Worm (Caenorhabditis elegans) whole organism, late embryonic: ENCODE data around the gene bli-1.
A peak's percentile ranks its signal among the peaks of the same experiment; 100 is the strongest.

Source experiments
- F13H6.1 ChIP-seq: sonication (generic microtip); optimal IDR thresholded peaks from 2 replicates; lab custom pipeline; 2016; ENCODE audit warnings: missing genetic modification characterization, missing compliant biosample characterization
- K09A11.1 ChIP-seq: sonication (generic microtip); optimal IDR thresholded peaks from 2 replicates; lab custom pipeline; 2017; ENCODE audit warnings: antibody characterized with exemption, mild to moderate bottlenecking, missing genetic modification characterization, missing compliant biosample characterization; ENCODE audit not compliant: insufficient read depth
- T23F11.4 ChIP-seq: fragments of 200-800 bp; sonication (Bioruptor generic); optimal IDR thresholded peaks from 2 replicates; lab custom pipeline; 2018; ENCODE audit warnings: mild to moderate bottlenecking, missing genetic modification characterization, missing compliant biosample characterization
- ahr-1 ChIP-seq: sonication (generic microtip); optimal IDR thresholded peaks from 2 replicates; lab custom pipeline; 2016; ENCODE audit warnings: missing genetic modification characterization, missing compliant biosample characterization
- ama-1 ChIP-seq: fragments of 150-350 bp; optimal IDR thresholded peaks from 2 replicates; lab custom pipeline; 2014
- ceh-14 ChIP-seq: sonication (generic microtip); optimal IDR thresholded peaks from 2 replicates; lab custom pipeline; 2016; ENCODE audit warnings: missing genotype, missing genetic modification characterization, missing compliant biosample characterization
- ceh-2 ChIP-seq: sonication (generic microtip); optimal IDR thresholded peaks from 2 replicates; lab custom pipeline; 2016; ENCODE audit warnings: missing genotype, missing genetic modification characterization, missing compliant biosample characterization
- ceh-30 ChIP-seq: fragments of 150-350 bp; optimal IDR thresholded peaks from 2 replicates; lab custom pipeline; 2014; ENCODE audit warnings: missing biosample characterization, missing genetic modification characterization
- ceh-31 ChIP-seq: sonication (generic microtip); optimal IDR thresholded peaks from 2 replicates; lab custom pipeline; 2016; ENCODE audit warnings: missing genetic modification characterization, missing compliant biosample characterization
- ceh-45 ChIP-seq: fragments of 200-800 bp; sonication (Bioruptor generic); IDR thresholded peaks from 2 replicates; pipeline ENCODE4 v1.3.6; 2022; ENCODE audit warnings: missing genetic modification reagents, missing genetic modification characterization, missing compliant biosample characterization
- ceh-48 ChIP-seq: sonication (generic microtip); optimal IDR thresholded peaks from 2 replicates; lab custom pipeline; 2016; ENCODE audit warnings: missing genetic modification characterization, inconsistent platforms, missing compliant biosample characterization
- ceh-6 ChIP-seq: fragments of 200-800 bp; sonication (Bioruptor generic); optimal IDR thresholded peaks from 2 replicates; lab custom pipeline; 2018; ENCODE audit warnings: mild to moderate bottlenecking, missing genetic modification characterization, missing compliant biosample characterization
- dve-1 ChIP-seq: sonication (generic microtip); optimal IDR thresholded peaks from 2 replicates; lab custom pipeline; 2017; ENCODE audit warnings: antibody characterized with exemption, mild to moderate bottlenecking, missing genetic modification characterization, missing compliant biosample characterization
- elt-4 ChIP-seq: sonication (generic microtip); optimal IDR thresholded peaks from 2 replicates; lab custom pipeline; 2016; ENCODE audit warnings: missing genetic modification characterization, missing compliant biosample characterization
- ets-4 ChIP-seq: sonication (generic microtip); optimal IDR thresholded peaks from 2 replicates; lab custom pipeline; 2016; ENCODE audit warnings: missing genetic modification characterization, missing compliant biosample characterization
- fax-1 ChIP-seq: sonication (generic microtip); optimal IDR thresholded peaks from 2 replicates; lab custom pipeline; 2016; ENCODE audit warnings: missing genotype, missing genetic modification characterization, missing compliant biosample characterization
- fkh-6 ChIP-seq: sonication (generic microtip); optimal IDR thresholded peaks from 2 replicates; lab custom pipeline; 2016; ENCODE audit warnings: missing genetic modification characterization, missing compliant biosample characterization
- gmeb-2 ChIP-seq: sonication (generic microtip); optimal IDR thresholded peaks from 2 replicates; lab custom pipeline; 2016; ENCODE audit warnings: missing genetic modification characterization, inconsistent platforms, missing compliant biosample characterization
- hlh-13 ChIP-seq: fragments of 200-800 bp; sonication (Bioruptor generic); optimal IDR thresholded peaks from 2 replicates; lab custom pipeline; 2018; ENCODE audit warnings: mild to moderate bottlenecking, missing genetic modification characterization, missing compliant biosample characterization
- hlh-15 ChIP-seq: sonication (generic microtip); optimal IDR thresholded peaks from 2 replicates; lab custom pipeline; 2016; ENCODE audit warnings: missing genetic modification characterization, missing compliant biosample characterization
- hlh-8 ChIP-seq: sonication (generic microtip); optimal IDR thresholded peaks from 2 replicates; lab custom pipeline; 2016; ENCODE audit warnings: missing genotype, missing genetic modification characterization, missing compliant biosample characterization
- lim-6 ChIP-seq: sonication (generic microtip); optimal IDR thresholded peaks from 2 replicates; lab custom pipeline; 2016; ENCODE audit warnings: missing genetic modification characterization, missing compliant biosample characterization
- nfya-1 ChIP-seq: sonication (generic microtip); optimal IDR thresholded peaks from 2 replicates; lab custom pipeline; 2017; ENCODE audit warnings: missing genetic modification characterization, mild to moderate bottlenecking, missing compliant biosample characterization, antibody characterized with exemption, moderate library complexity
- nhr-11 ChIP-seq: fragments of 150-350 bp; optimal IDR thresholded peaks from 2 replicates; lab custom pipeline; 2014; ENCODE audit warnings: missing biosample characterization, missing genetic modification characterization
- nhr-232 ChIP-seq: sonication (generic microtip); optimal IDR thresholded peaks from 2 replicates; lab custom pipeline; 2016; ENCODE audit warnings: missing genetic modification characterization, missing compliant biosample characterization
- pax-1 ChIP-seq: fragments of 150-350 bp; optimal IDR thresholded peaks from 2 replicates; lab custom pipeline; 2014; ENCODE audit warnings: missing biosample characterization, missing genetic modification characterization
- pha-4 ChIP-seq: fragments of 150-350 bp; optimal IDR thresholded peaks from 2 replicates; lab custom pipeline; 2018; ENCODE audit warnings: missing biosample characterization, missing genetic modification reagents, missing genetic modification characterization
- pros-1 ChIP-seq: fragments of 150-350 bp; optimal IDR thresholded peaks from 2 replicates; lab custom pipeline; 2014; ENCODE audit warnings: missing biosample characterization, missing genetic modification reagents, missing genetic modification characterization
- ref-2 ChIP-seq: sonication (generic microtip); optimal IDR thresholded peaks from 2 replicates; lab custom pipeline; 2016; ENCODE audit warnings: missing genetic modification characterization, missing compliant biosample characterization
- rnt-1 ChIP-seq: sonication (generic microtip); optimal IDR thresholded peaks from 2 replicates; lab custom pipeline; 2016; ENCODE audit warnings: missing genetic modification characterization, missing compliant biosample characterization
- sdc-2 ChIP-seq: sonication (generic microtip); optimal IDR thresholded peaks from 2 replicates; lab custom pipeline; 2016; ENCODE audit warnings: missing genotype, missing genetic modification characterization, missing compliant biosample characterization
- sox-2 ChIP-seq: fragments of 200-800 bp; sonication (Bioruptor generic); IDR thresholded peaks from 2 replicates; pipeline ENCODE4 v1.3.6; 2022; ENCODE audit warnings: missing genetic modification reagents, missing genetic modification characterization, missing compliant biosample characterization
- ttx-3 ChIP-seq: sonication (generic microtip); optimal IDR thresholded peaks from 2 replicates; lab custom pipeline; 2016; ENCODE audit warnings: missing genetic modification reagents, missing genetic modification characterization, missing compliant biosample characterization
- unc-3 ChIP-seq, 2 experiments: fragments of 200-800 bp in 1 of 2; sonication (Bioruptor generic) in 1 of 2; sonication (generic microtip) in 1 of 2; conservative IDR thresholded peaks in 1 of 2; optimal IDR thresholded peaks in 1 of 2; 2 replicates each; pipeline versions ENCODE4 v1.3.6 to Lab custom; 2016 to 2022; ENCODE audit warnings: missing compliant biosample characterization in 2 of 2, missing genetic modification characterization in 2 of 2, missing genetic modification reagents in 1 of 2
- unc-42 ChIP-seq: sonication (generic microtip); optimal IDR thresholded peaks from 2 replicates; lab custom pipeline; 2016; ENCODE audit warnings: missing genotype, missing genetic modification characterization, missing compliant biosample characterization
- unc-55 ChIP-seq: sonication (generic microtip); optimal IDR thresholded peaks from 2 replicates; lab custom pipeline; 2017; ENCODE audit warnings: missing biosample characterization, missing genetic modification reagents, missing genetic modification characterization
- unc-86 ChIP-seq: sonication (generic microtip); optimal IDR thresholded peaks from 2 replicates; lab custom pipeline; 2016; ENCODE audit warnings: missing genetic modification characterization, missing compliant biosample characterization
- ztf-16 ChIP-seq: sonication (generic microtip); optimal IDR thresholded peaks from 2 replicates; lab custom pipeline; 2017; ENCODE audit warnings: missing genetic modification characterization, missing compliant biosample characterization

Gene bli-1

ce11 chrII:10661448-10662064 is 47.2 kb upstream of the bli-1 start:
- TF ChIP-seq ztf-16 (tag; lab: Kevin White, UChicago): no peak
- no peak for TF ChIP-seq fkh-6 (tag; lab: Kevin White, UChicago)
- no peak for TF ChIP-seq nhr-232 (tag; lab: Kevin White, UChicago)
- TF ChIP-seq ceh-45 (GFP tag; lab: Robert Waterston, UW): no peak
- TF ChIP-seq T23F11.4 (GFP tag; lab: Kevin White, UChicago): no peak
- no peak for TF ChIP-seq hlh-13
- no peak for TF ChIP-seq ceh-30 (tag; lab: Kevin White, UChicago)
- TF ChIP-seq pros-1: no peak
- TF ChIP-seq ahr-1 (tag; lab: Kevin White, UChicago): no peak
- TF ChIP-seq gmeb-2: no peak
- TF ChIP-seq dve-1 (tag; lab: Kevin White, UChicago): no peak
- no peak for TF ChIP-seq ceh-14 (tag; lab: Kevin White, UChicago)
- TF ChIP-seq unc-3 (GFP tag; conservative IDR thresholded peaks at IDR 0.05; lab: Robert Waterston, UW): no peak
- no peak for TF ChIP-seq unc-3 (tag; optimal IDR thresholded peaks at IDR 0.05; lab: Kevin White, UChicago)
- TF ChIP-seq nfya-1 (tag; lab: Kevin White, UChicago): no peak
- TF ChIP-seq ets-4 (tag; lab: Kevin White, UChicago): no peak
- no peak for TF ChIP-seq F13H6.1
- TF ChIP-seq pha-4 (tag; lab: Kevin White, UChicago): no peak
- TF ChIP-seq, all 69 proteins: peak for 0

- TF ChIP-seq lim-6 (tag; lab: Kevin White, UChicago) (no peak), K09A11.1 (no peak), hlh-8 (tag; lab: Kevin White, UChicago) (no peak), ceh-6 (GFP tag; lab: Kevin White, UChicago) (no peak), sox-2 (GFP tag; lab: Robert Waterston, UW) (no peak), ceh-30 (tag; lab: Kevin White, UChicago) (no peak), unc-86 (tag; lab: Kevin White, UChicago) (no peak), sdc-2 (tag; lab: Kevin White, UChicago) (no peak), hlh-15 (tag; lab: Kevin White, UChicago) (no peak), ama-1 (lab: Kevin White, UChicago) (no peak), ceh-31 (tag; lab: Kevin White, UChicago) (no peak), fax-1 (no peak), pax-1 (tag; lab: Kevin White, UChicago) (no peak), unc-55 (GFP tag; lab: Kevin White, UChicago) (no peak), rnt-1 (tag; lab: Kevin White, UChicago) (no peak), unc-3 (GFP tag; conservative IDR thresholded peaks at IDR 0.05; lab: Robert Waterston, UW) (no peak), unc-3 (tag; optimal IDR thresholded peaks at IDR 0.05; lab: Kevin White, UChicago) (no peak)
Observed at ce11 chrII:10662279-10662678, 46.5 kb upstream of the bli-1 start.

ce11 chrII:10662698-10663097 is 46.1 kb upstream of the bli-1 start, which contains the start of gene D2089.8:
D2089.8 (minus strand) TSS chrII:10662781.
- peak; percentile 43 for TF ChIP-seq unc-42 (tag; lab: Kevin White, UChicago)
- peak; percentile 34 for TF ChIP-seq ceh-14 (tag; lab: Kevin White, UChicago)
- TF ChIP-seq ttx-3 (tag; lab: Kevin White, UChicago): no peak
- peak; percentile 4 for TF ChIP-seq ceh-48
- TF ChIP-seq, all 69 proteins: peak for 3

ce11 chrII:10665031-10665430 is 43.7 kb upstream of the bli-1 start, which contains the start of gene D2089.3:
D2089.3 (minus strand) TSS chrII:10665131.
- TF ChIP-seq ceh-14 (tag; lab: Kevin White, UChicago) (no peak), sox-2 (GFP tag; lab: Robert Waterston, UW) (no peak), elt-4 (tag; lab: Kevin White, UChicago) (no peak), nhr-11 (tag; lab: Kevin White, UChicago) (no peak), ceh-2 (tag; lab: Kevin White, UChicago) (no peak), ceh-45 (GFP tag; lab: Robert Waterston, UW) (no peak), fax-1 (no peak), ref-2 (no peak)
